Worm (Caenorhabditis elegans) whole organism, early embryonic: ENCODE measurements around the gene T22C8.4.

Experiments
- B0310.2 ChIP-seq: sonication (generic microtip); optimal IDR thresholded peaks from 2 replicates; lab custom pipeline; 2016; ENCODE audit warnings: mild to moderate bottlenecking, missing genetic modification characterization, missing compliant biosample characterization
- F13C5.2 ChIP-seq: sonication (generic microtip); optimal IDR thresholded peaks from 2 replicates; lab custom pipeline; 2017; ENCODE audit warnings: mild to moderate bottlenecking, missing genetic modification characterization, inconsistent platforms, missing compliant biosample characterization
- aly-1 ChIP-seq: sonication (generic microtip); optimal IDR thresholded peaks from 2 replicates; lab custom pipeline; 2016; ENCODE audit warnings: missing genetic modification characterization, missing compliant biosample characterization
- ama-1 ChIP-seq: fragments of 150-350 bp; optimal IDR thresholded peaks from 2 replicates; lab custom pipeline; 2014
- ceh-13 ChIP-seq: fragments of 200-800 bp; sonication (Bioruptor generic); optimal IDR thresholded peaks from 2 replicates; lab custom pipeline; 2018; ENCODE audit warnings: mild to moderate bottlenecking, missing genetic modification characterization, missing compliant biosample characterization
- ceh-36 ChIP-seq: sonication (generic microtip); optimal IDR thresholded peaks from 2 replicates; lab custom pipeline; 2016; ENCODE audit warnings: missing genetic modification characterization, inconsistent platforms, missing compliant biosample characterization
- ets-7 ChIP-seq: sonication (generic microtip); optimal IDR thresholded peaks from 2 replicates; lab custom pipeline; 2016; ENCODE audit warnings: missing genotype, missing genetic modification characterization, missing compliant biosample characterization
- flt-1 ChIP-seq: fragments of 200-800 bp; sonication (Bioruptor generic); IDR thresholded peaks from 2 replicates; pipeline ENCODE4 v1.3.6; 2022; ENCODE audit warnings: missing genetic modification characterization, missing compliant biosample characterization
- hmbx-1 ChIP-seq: sonication (generic microtip); optimal IDR thresholded peaks from 2 replicates; lab custom pipeline; 2016; ENCODE audit warnings: mild to moderate bottlenecking, missing genetic modification characterization, missing compliant biosample characterization
- hmg-4 ChIP-seq: fragments of 200-800 bp; sonication (Bioruptor generic); optimal IDR thresholded peaks from 2 replicates; lab custom pipeline; 2018; ENCODE audit warnings: mild to moderate bottlenecking, missing genetic modification characterization, missing compliant biosample characterization
- hnd-1 ChIP-seq: sonication (generic microtip); optimal IDR thresholded peaks from 2 replicates; lab custom pipeline; 2016; ENCODE audit warnings: missing genetic modification characterization, missing compliant biosample characterization
- pes-1 ChIP-seq: fragments of 200-800 bp; sonication (Bioruptor generic); IDR thresholded peaks from 2 replicates; pipeline ENCODE4 v1.3.6; 2022; ENCODE audit warnings: missing genetic modification reagents, missing genetic modification characterization, missing compliant biosample characterization
- scrt-1 ChIP-seq: fragments of 200-800 bp; sonication (Bioruptor generic); IDR thresholded peaks from 2 replicates; pipeline ENCODE4 v1.3.6; 2022; ENCODE audit warnings: missing genetic modification characterization, missing compliant biosample characterization
- sea-1 ChIP-seq: fragments of 200-800 bp; sonication (Bioruptor generic); conservative IDR thresholded peaks from 2 replicates; pipeline ENCODE4 v1.3.6; 2022; ENCODE audit warnings: missing genetic modification characterization, missing compliant biosample characterization
- tbx-11 ChIP-seq: fragments of 200-800 bp; sonication (Bioruptor generic); IDR thresholded peaks from 2 replicates; pipeline ENCODE4 v1.3.6; 2022; ENCODE audit warnings: missing genetic modification characterization, missing compliant biosample characterization
- tbx-37 ChIP-seq: fragments of 200-800 bp; sonication (Bioruptor generic); conservative IDR thresholded peaks from 2 replicates; pipeline ENCODE4 v1.3.6; 2022; ENCODE audit warnings: missing genetic modification reagents, missing genetic modification characterization, missing compliant biosample characterization
- tra-4 ChIP-seq: sonication (generic microtip); optimal IDR thresholded peaks from 2 replicates; lab custom pipeline; 2017; ENCODE audit warnings: missing genetic modification characterization, missing compliant biosample characterization

T22C8.4 gene

DNA sequence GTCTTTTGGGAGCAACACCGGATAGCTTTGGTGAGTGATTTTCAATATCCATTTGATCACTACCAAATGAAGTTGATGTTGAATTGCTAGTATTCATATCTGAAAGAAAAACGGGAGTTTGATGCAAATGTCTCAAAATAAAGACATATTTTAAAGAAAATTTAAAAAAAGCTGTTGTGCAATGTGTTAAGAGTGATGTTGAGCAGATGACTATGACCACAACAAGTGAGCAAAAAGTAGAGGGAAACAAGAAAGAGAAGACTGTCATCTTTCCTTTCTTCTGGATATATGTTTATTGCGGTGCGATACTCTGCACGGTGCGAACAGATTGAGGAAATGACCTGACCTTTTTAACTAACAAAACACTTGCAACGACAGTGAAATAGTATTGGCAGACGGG is at the start of gene T22C8.4:
Gene T22C8.4 (minus strand): TSS at position 101 of the 400 bp plus-strand sequence.
- TF ChIP-seq sea-1 (GFP tag; lab: Robert Waterston, UW) (no peak), tra-4 (tag; lab: Kevin White, UChicago) (no peak), F13C5.2 (tag; lab: Kevin White, UChicago) (no peak), hmg-4 (GFP tag; lab: Kevin White, UChicago) (no peak), aly-1 (no peak), tbx-37 (GFP tag; lab: Robert Waterston, UW) (no peak), ama-1 (no peak), pes-1 (GFP tag; lab: Robert Waterston, UW) (no peak), ceh-36 (tag; lab: Kevin White, UChicago) (no peak), hnd-1 (tag; lab: Kevin White, UChicago) (no peak), tbx-11 (GFP tag; lab: Robert Waterston, UW) (no peak), scrt-1 (no peak), flt-1 (no peak), ets-7 (no peak), B0310.2 (tag; lab: Kevin White, UChicago) (no peak), ceh-13 (GFP tag; lab: Kevin White, UChicago) (no peak), hmbx-1 (tag; lab: Kevin White, UChicago) (no peak)

DNA sequence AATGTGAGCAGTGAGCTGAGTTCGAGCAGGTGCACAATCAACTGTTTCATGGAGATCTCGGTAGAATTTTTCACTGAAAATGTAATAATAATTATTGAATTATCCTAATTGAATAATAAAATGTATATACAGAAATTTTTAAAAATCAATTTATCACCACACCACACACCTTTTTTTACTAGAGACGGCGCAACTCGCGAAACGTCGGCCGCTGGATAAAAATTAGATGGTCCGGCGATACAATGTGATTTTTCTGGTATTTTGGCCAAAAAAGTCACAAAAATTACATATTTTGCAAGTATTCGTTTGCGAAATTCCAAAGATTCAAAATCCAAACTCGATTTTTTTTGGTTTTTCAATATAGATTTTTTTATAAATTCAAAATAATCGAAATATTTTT is 47.5 kb upstream of the T22C8.4 start:
- TF ChIP-seq F13C5.2 (tag; lab: Kevin White, UChicago) (no peak), ceh-36 (tag; lab: Kevin White, UChicago) (no peak), hnd-1 (tag; lab: Kevin White, UChicago) (no peak), flt-1 (no peak), aly-1 (no peak), hmbx-1 (tag; lab: Kevin White, UChicago) (no peak), tbx-37 (GFP tag; lab: Robert Waterston, UW) (no peak), hmg-4 (GFP tag; lab: Kevin White, UChicago) (no peak), sea-1 (GFP tag; lab: Robert Waterston, UW) (no peak), tbx-11 (GFP tag; lab: Robert Waterston, UW) (no peak), ama-1 (no peak), ceh-13 (GFP tag; lab: Kevin White, UChicago) (no peak), ets-7 (no peak), B0310.2 (tag; lab: Kevin White, UChicago) (no peak), scrt-1 (no peak)

DNA sequence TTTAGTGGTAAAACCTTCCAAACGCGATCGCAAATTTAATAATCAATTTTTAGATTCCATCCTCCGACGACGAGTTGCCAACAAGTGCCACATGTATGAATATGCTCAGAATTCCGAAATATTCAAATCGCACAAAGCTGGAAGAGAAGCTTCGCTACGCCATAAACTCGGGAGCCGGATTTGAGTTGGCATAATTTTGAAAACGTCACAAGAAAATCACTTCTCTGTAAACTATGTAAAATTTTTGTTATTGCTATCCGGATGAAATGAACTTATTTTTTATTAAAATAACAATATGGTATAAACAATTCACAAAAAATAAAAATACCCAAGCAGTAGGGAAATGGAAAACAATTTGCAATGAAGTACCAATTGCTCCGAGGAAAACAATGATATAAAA is 45.6 kb upstream of the T22C8.4 start:
- TF ChIP-seq hmbx-1 (tag; lab: Kevin White, UChicago) (no peak), hmg-4 (GFP tag; lab: Kevin White, UChicago) (no peak), B0310.2 (tag; lab: Kevin White, UChicago) (no peak), tbx-11 (GFP tag; lab: Robert Waterston, UW) (no peak), sea-1 (GFP tag; lab: Robert Waterston, UW) (no peak), ceh-36 (tag; lab: Kevin White, UChicago) (no peak), tra-4 (tag; lab: Kevin White, UChicago) (no peak), flt-1 (no peak), aly-1 (no peak), ceh-13 (GFP tag; lab: Kevin White, UChicago) (no peak), tbx-37 (GFP tag; lab: Robert Waterston, UW) (no peak), hnd-1 (tag; lab: Kevin White, UChicago) (no peak), ama-1 (no peak), pes-1 (GFP tag; lab: Robert Waterston, UW) (no peak), scrt-1 (no peak), F13C5.2 (tag; lab: Kevin White, UChicago) (no peak), ets-7 (no peak)

DNA sequence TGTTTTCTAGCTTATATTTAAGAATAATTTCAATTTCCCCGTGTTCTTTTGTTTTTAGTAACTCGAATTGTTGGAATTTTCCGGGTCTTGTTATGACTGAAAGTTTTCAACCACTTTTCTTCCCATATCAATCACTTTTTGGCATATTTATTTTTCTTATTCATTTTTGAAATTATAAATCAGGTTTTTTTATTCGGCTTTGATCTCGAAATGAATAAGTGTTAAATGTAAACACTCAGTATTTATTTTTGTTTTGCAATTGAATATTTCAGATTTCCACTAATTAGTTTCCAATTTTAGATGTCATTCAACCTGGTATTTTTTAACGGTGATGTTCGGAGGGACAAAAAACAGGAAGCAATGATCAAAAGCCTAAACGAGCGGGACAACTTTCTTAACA is 41.2 kb upstream of the T22C8.4 start, which contains the start of gene etc-1:
Gene etc-1 (plus strand): TSS at position 301 of the 400 bp plus-strand sequence.
- TF ChIP-seq tbx-37 (GFP tag; lab: Robert Waterston, UW) (no peak), sea-1 (GFP tag; lab: Robert Waterston, UW) (no peak), flt-1 (no peak), hmbx-1 (tag; lab: Kevin White, UChicago) (no peak), ama-1 (no peak), pes-1 (GFP tag; lab: Robert Waterston, UW) (no peak), ceh-13 (GFP tag; lab: Kevin White, UChicago) (no peak), B0310.2 (tag; lab: Kevin White, UChicago) (no peak), aly-1 (no peak), scrt-1 (no peak), tra-4 (tag; lab: Kevin White, UChicago) (no peak), tbx-11 (GFP tag; lab: Robert Waterston, UW) (no peak), hmg-4 (GFP tag; lab: Kevin White, UChicago) (no peak), hnd-1 (tag; lab: Kevin White, UChicago) (no peak)

DNA sequence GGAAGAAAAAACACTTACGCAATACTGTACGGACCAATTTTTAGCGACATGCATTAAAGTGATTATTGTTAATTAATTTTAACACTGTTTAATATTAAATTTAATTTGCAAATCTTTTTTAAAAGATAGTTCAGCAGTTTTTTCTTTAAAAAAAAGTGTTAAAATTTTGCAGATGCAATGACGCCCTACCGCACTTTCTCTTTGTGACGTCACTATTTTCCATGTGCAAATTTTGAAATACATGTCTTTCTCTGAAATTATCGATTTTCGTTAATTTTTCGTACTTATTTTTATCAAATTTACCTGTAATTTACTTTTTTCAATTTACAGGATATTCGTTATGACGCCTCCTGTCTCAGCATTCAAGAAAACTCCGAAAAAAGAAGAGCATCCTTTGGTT is 38.2 kb upstream of the T22C8.4 start, which contains the start of the genes piga-1 and eif-2Bepsilon:
Gene piga-1 (minus strand): TSS at position 174 of the 400 bp plus-strand sequence.
Gene eif-2Bepsilon (plus strand): TSS at position 331 of the 400 bp plus-strand sequence.
- TF ChIP-seq F13C5.2 (tag; lab: Kevin White, UChicago) (no peak), flt-1 (no peak), pes-1 (GFP tag; lab: Robert Waterston, UW) (no peak), scrt-1 (no peak), aly-1 (no peak), B0310.2 (tag; lab: Kevin White, UChicago) (no peak), hmbx-1 (tag; lab: Kevin White, UChicago) (no peak), hmg-4 (GFP tag; lab: Kevin White, UChicago) (no peak), sea-1 (GFP tag; lab: Robert Waterston, UW) (no peak), tra-4 (tag; lab: Kevin White, UChicago) (no peak), ceh-13 (GFP tag; lab: Kevin White, UChicago) (no peak), ama-1 (no peak), ets-7 (no peak), tbx-37 (GFP tag; lab: Robert Waterston, UW) (no peak), hnd-1 (tag; lab: Kevin White, UChicago) (no peak), tbx-11 (GFP tag; lab: Robert Waterston, UW) (no peak), ceh-36 (tag; lab: Kevin White, UChicago) (no peak)

ce11 chrII:8658835-8659234 is 35.5 kb upstream of the T22C8.4 start, which contains the start of gene atg-10:
Gene atg-10 (plus strand): TSS chrII:8659135.
- no peak for TF ChIP-seq B0310.2 (tag; lab: Kevin White, UChicago)
